Worm (Caenorhabditis elegans): Measurements from ENCODE around the gene Y39A1A.9.

DNA sequence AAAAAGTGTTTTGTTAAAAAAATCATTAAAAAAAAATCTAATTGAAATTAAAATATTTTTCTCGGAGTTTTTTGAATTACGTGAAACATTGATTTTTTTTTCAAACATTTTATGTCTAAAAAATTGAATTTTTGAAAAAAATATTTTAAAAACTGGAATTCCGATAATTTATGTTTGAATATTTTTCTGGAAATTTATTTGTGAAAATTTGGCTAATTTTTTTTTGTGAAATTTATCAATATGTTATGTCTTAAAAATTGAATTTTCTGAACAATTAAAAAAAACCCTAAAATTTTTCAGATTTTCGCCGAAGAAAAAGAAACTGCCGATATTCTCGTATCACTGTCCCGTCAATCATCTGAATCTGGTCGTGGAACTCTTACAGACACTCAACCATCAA lies 21.0 kb downstream of the Y39A1A.9 start, which contains the start of gene Y39A1A.24:
- TF ChIP-seq skn-1 (tag; optimal IDR thresholded peaks at IDR 0.05) (no peak), nhr-12 (tag; optimal IDR thresholded peaks at IDR 0.05) (no peak)
